Worm (Caenorhabditis elegans) whole organism, L1 larva: ENCODE measurements around the gene srx-85.

Source experiments
- C04F5.9 ChIP-seq: sonication (generic microtip); optimal IDR thresholded peaks from 2 replicates; lab custom pipeline; 2016; ENCODE audit warnings: missing genetic modification characterization, missing compliant biosample characterization
- F16B12.6 ChIP-seq: fragments of 150-350 bp; optimal IDR thresholded peaks from 2 replicates; lab custom pipeline; 2014; ENCODE audit warnings: missing biosample characterization, missing genetic modification characterization
- Y116A8C.19 ChIP-seq: sonication (generic microtip); optimal IDR thresholded peaks from 2 replicates; lab custom pipeline; 2016; ENCODE audit warnings: missing compliant biosample characterization, missing genetic modification characterization, borderline replicate concordance
- aha-1 ChIP-seq: fragments of 150-350 bp; optimal IDR thresholded peaks from 2 replicates; lab custom pipeline; 2014; ENCODE audit warnings: missing biosample characterization, missing genetic modification characterization
- alr-1 ChIP-seq: fragments of 200-800 bp; sonication (Bioruptor generic); optimal IDR thresholded peaks from 2 replicates; lab custom pipeline; 2018; ENCODE audit warnings: borderline replicate concordance, mild to moderate bottlenecking, missing genetic modification characterization, missing compliant biosample characterization
- ama-1 ChIP-seq: fragments of 150-350 bp; optimal IDR thresholded peaks from 2 replicates; lab custom pipeline; 2014
- blmp-1 ChIP-seq: fragments of 150-350 bp; optimal IDR thresholded peaks from 2 replicates; lab custom pipeline; 2014; ENCODE audit warnings: missing biosample characterization, missing genetic modification characterization
- ceh-63 ChIP-seq: fragments of 200-800 bp; sonication (Bioruptor generic); optimal IDR thresholded peaks from 2 replicates; lab custom pipeline; 2018; ENCODE audit warnings: mild to moderate bottlenecking, missing genetic modification characterization, missing compliant biosample characterization
- ceh-82 ChIP-seq, 3 experiments: fragments of 150-350 bp in 1 of 3; sonication (generic microtip) in 2 of 3; optimal IDR thresholded peaks; 2 replicates each; lab custom pipeline; 2014 to 2017; ENCODE audit warnings: missing biosample characterization in 3 of 3, missing genetic modification characterization in 3 of 3
- ceh-90 ChIP-seq: sonication (generic microtip); optimal IDR thresholded peaks from 2 replicates; lab custom pipeline; 2016; ENCODE audit warnings: missing genetic modification characterization, missing compliant biosample characterization
- dsc-1 ChIP-seq: sonication (generic microtip); optimal IDR thresholded peaks from 2 replicates; lab custom pipeline; 2016; ENCODE audit warnings: mild to moderate bottlenecking, missing genetic modification characterization, missing compliant biosample characterization
- efl-1 ChIP-seq, 4 experiments: fragments of 150-350 bp; optimal IDR thresholded peaks in 3 of 4; peaks in 1 of 4; 1 replicate in 1 of 4; 2 replicates in 3 of 4; lab custom pipeline; 2014; ENCODE audit warnings: missing biosample characterization in 2 of 4, missing genetic modification characterization in 2 of 4, missing genetic modification reagents in 2 of 4
- egl-13 ChIP-seq: sonication (generic microtip); optimal IDR thresholded peaks from 2 replicates; lab custom pipeline; 2016; ENCODE audit warnings: missing genotype, missing genetic modification reagents, missing genetic modification characterization, missing compliant biosample characterization
- egl-27 ChIP-seq, 2 experiments: fragments of 150-350 bp in 1 of 2; sonication (generic microtip); optimal IDR thresholded peaks; 3 replicates each; lab custom pipeline; 2017 to 2018; ENCODE audit warnings: missing biosample characterization in 2 of 2, missing genetic modification characterization in 2 of 2, missing genetic modification reagents in 2 of 2
- elt-3 ChIP-seq, 6 experiments: fragments of 150-350 bp in 1 of 6; sonication (generic microtip); optimal IDR thresholded peaks; 2 replicates each; lab custom pipeline; 2017 to 2018; ENCODE audit warnings: missing biosample characterization in 6 of 6, missing genetic modification characterization in 6 of 6, inconsistent platforms in 1 of 6
- fkh-10 ChIP-seq: sonication (generic microtip); optimal IDR thresholded peaks from 2 replicates; lab custom pipeline; 2017; ENCODE audit warnings: missing biosample characterization, missing genetic modification reagents, missing genetic modification characterization
- fkh-4 ChIP-seq: sonication (generic microtip); optimal IDR thresholded peaks from 2 replicates; lab custom pipeline; 2016; ENCODE audit warnings: missing compliant biosample characterization, missing genetic modification characterization, borderline replicate concordance
- fos-1 ChIP-seq: fragments of 150-350 bp; optimal IDR thresholded peaks from 2 replicates; lab custom pipeline; 2014; ENCODE audit warnings: missing biosample characterization, missing genetic modification characterization
- hlh-17 ChIP-seq: fragments of 200-800 bp; sonication (Bioruptor generic); optimal IDR thresholded peaks from 2 replicates; lab custom pipeline; 2018; ENCODE audit warnings: missing genetic modification characterization, mild to moderate bottlenecking, missing compliant biosample characterization, moderate library complexity, borderline replicate concordance
- hpl-2 ChIP-seq: fragments of 150-350 bp; optimal IDR thresholded peaks from 2 replicates; lab custom pipeline; 2014; ENCODE audit warnings: missing biosample characterization, missing genetic modification reagents, missing genetic modification characterization
- isw-1 ChIP-seq: fragments of 200-800 bp; sonication (Bioruptor generic); IDR thresholded peaks from 2 replicates; pipeline ENCODE4 v1.3.6; 2022; ENCODE audit warnings: missing genetic modification characterization, missing compliant biosample characterization
- lin-13 ChIP-seq: fragments of 150-350 bp; optimal IDR thresholded peaks from 2 replicates; lab custom pipeline; 2014; ENCODE audit warnings: missing biosample characterization, missing genetic modification reagents, missing genetic modification characterization
- lin-14 ChIP-seq: fragments of 200-800 bp; sonication (Bioruptor generic); optimal IDR thresholded peaks from 2 replicates; lab custom pipeline; 2018; ENCODE audit warnings: mild to moderate bottlenecking, missing genetic modification characterization, moderate library complexity, missing compliant biosample characterization
- lin-35 ChIP-seq, 2 experiments: fragments of 150-350 bp; optimal IDR thresholded peaks; 2 replicates each; lab custom pipeline; 2014; ENCODE audit warnings: missing biosample characterization in 2 of 2, missing genetic modification characterization in 2 of 2, missing genetic modification reagents in 2 of 2
- lir-3 ChIP-seq: sonication (generic microtip); optimal IDR thresholded peaks from 2 replicates; lab custom pipeline; 2016; ENCODE audit warnings: mild to moderate bottlenecking, missing genetic modification characterization, moderate library complexity, missing compliant biosample characterization; ENCODE audit not compliant: poor library complexity
- lsy-2 ChIP-seq, 2 experiments: fragments of 150-350 bp; optimal IDR thresholded peaks; 2 replicates each; lab custom pipeline; 2014; ENCODE audit warnings: missing biosample characterization in 2 of 2, missing genetic modification characterization in 2 of 2
- mep-1 ChIP-seq: fragments of 150-350 bp; optimal IDR thresholded peaks from 2 replicates; lab custom pipeline; 2014; ENCODE audit warnings: missing biosample characterization, missing genetic modification characterization
- nhr-12 ChIP-seq: sonication (generic microtip); optimal IDR thresholded peaks from 2 replicates; lab custom pipeline; 2017; ENCODE audit warnings: missing biosample characterization, missing genetic modification characterization
- nhr-19 ChIP-seq: fragments of 200-800 bp; sonication (Bioruptor generic); conservative IDR thresholded peaks from 2 replicates; pipeline ENCODE4 v1.3.6; 2022; ENCODE audit warnings: missing genetic modification characterization, missing compliant biosample characterization
- nhr-20 ChIP-seq: sonication (generic microtip); optimal IDR thresholded peaks from 2 replicates; lab custom pipeline; 2016; ENCODE audit warnings: mild to moderate bottlenecking, missing genetic modification characterization, missing compliant biosample characterization
- nhr-237 ChIP-seq: fragments of 150-350 bp; optimal IDR thresholded peaks from 2 replicates; lab custom pipeline; 2014; ENCODE audit warnings: missing biosample characterization, missing genetic modification characterization
- nhr-47 ChIP-seq: sonication (generic microtip); optimal IDR thresholded peaks from 2 replicates; lab custom pipeline; 2016; ENCODE audit warnings: mild to moderate bottlenecking, missing genetic modification characterization, moderate library complexity, missing compliant biosample characterization
- nhr-71 ChIP-seq: sonication (generic microtip); optimal IDR thresholded peaks from 2 replicates; lab custom pipeline; 2016; ENCODE audit warnings: mild to moderate bottlenecking, missing genetic modification characterization, moderate library complexity, missing compliant biosample characterization
- nhr-77 ChIP-seq: fragments of 150-350 bp; optimal IDR thresholded peaks from 2 replicates; lab custom pipeline; 2014; ENCODE audit warnings: missing biosample characterization, missing genetic modification characterization
- pqm-1 ChIP-seq: sonication (generic microtip); optimal IDR thresholded peaks from 3 replicates; lab custom pipeline; 2017; ENCODE audit warnings: missing biosample characterization, missing genetic modification characterization
- sox-4 ChIP-seq: sonication (generic microtip); optimal IDR thresholded peaks from 2 replicates; lab custom pipeline; 2016; ENCODE audit warnings: missing genetic modification characterization, missing compliant biosample characterization
- sup-37 ChIP-seq: fragments of 200-800 bp; sonication (Bioruptor generic); optimal IDR thresholded peaks from 2 replicates; lab custom pipeline; 2018; ENCODE audit warnings: mild to moderate bottlenecking, missing genetic modification characterization, missing compliant biosample characterization
- tbx-2 ChIP-seq: sonication (generic microtip); optimal IDR thresholded peaks from 2 replicates; lab custom pipeline; 2016; ENCODE audit warnings: missing genetic modification characterization, missing compliant biosample characterization
- tlp-1 ChIP-seq: fragments of 150-350 bp; optimal IDR thresholded peaks from 2 replicates; lab custom pipeline; 2014; ENCODE audit warnings: missing biosample characterization, missing genetic modification characterization
- unc-30 ChIP-seq: sonication (generic microtip); optimal IDR thresholded peaks from 2 replicates; lab custom pipeline; 2017; ENCODE audit warnings: missing biosample characterization, missing genetic modification characterization
- unc-62 ChIP-seq: fragments of 150-350 bp; optimal IDR thresholded peaks from 2 replicates; lab custom pipeline; 2014; ENCODE audit warnings: missing biosample characterization, missing genetic modification reagents, missing genetic modification characterization
- unc-86 ChIP-seq: sonication (generic microtip); optimal IDR thresholded peaks from 2 replicates; lab custom pipeline; 2016; ENCODE audit warnings: missing genetic modification characterization, missing compliant biosample characterization
- vab-15 ChIP-seq: sonication (generic microtip); optimal IDR thresholded peaks from 2 replicates; lab custom pipeline; 2017; ENCODE audit warnings: missing genotype, mild to moderate bottlenecking, missing genetic modification characterization, missing compliant biosample characterization
- xbp-1 ChIP-seq: sonication (generic microtip); optimal IDR thresholded peaks from 2 replicates; lab custom pipeline; 2016; ENCODE audit warnings: missing genetic modification characterization, missing compliant biosample characterization
- zag-1 ChIP-seq: fragments of 150-350 bp; optimal IDR thresholded peaks from 2 replicates; lab custom pipeline; 2014; ENCODE audit warnings: missing biosample characterization, missing genetic modification characterization
- zip-4 ChIP-seq: fragments of 200-800 bp; sonication (Bioruptor generic); optimal IDR thresholded peaks from 2 replicates; lab custom pipeline; 2018; ENCODE audit warnings: mild to moderate bottlenecking, missing genetic modification characterization, moderate library complexity, missing compliant biosample characterization
- ztf-11 ChIP-seq, 2 experiments: sonication (generic microtip); optimal IDR thresholded peaks; 2 replicates each; lab custom pipeline; 2016 to 2017; ENCODE audit warnings: missing genetic modification characterization in 2 of 2, missing biosample characterization in 1 of 2, missing compliant biosample characterization in 1 of 2
- ztf-4 ChIP-seq: fragments of 150-350 bp; optimal IDR thresholded peaks from 2 replicates; lab custom pipeline; 2014; ENCODE audit warnings: missing biosample characterization, missing genetic modification characterization

Gene srx-85

DNA sequence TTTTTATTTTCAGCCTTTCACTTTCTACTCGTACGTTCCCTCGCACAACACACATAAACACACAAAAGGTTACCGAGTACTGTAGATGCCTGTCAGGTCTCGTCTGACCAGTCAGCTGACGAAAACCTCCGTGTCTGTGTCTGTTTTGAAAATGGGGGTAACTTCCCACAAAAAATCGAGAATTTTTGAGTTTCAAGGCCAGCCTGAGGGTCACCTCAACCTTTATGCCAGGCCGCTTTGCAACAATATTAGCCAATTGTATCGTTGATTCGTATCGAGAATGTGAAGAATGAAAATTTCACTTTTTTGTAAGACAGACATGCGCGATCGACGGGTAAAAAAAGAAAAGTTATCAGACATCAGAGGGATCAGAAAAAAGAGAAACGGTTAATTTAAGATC is 21.4 kb upstream of the srx-85 start (continued):
- TF ChIP-seq lir-3 (tag; lab: Kevin White, UChicago), result no peak
- TF ChIP-seq fkh-10 (GFP tag; lab: Kevin White, UChicago), result no peak
- peak; percentile 55 for TF ChIP-seq lin-13 (GFP tag; lab: Kevin White, UChicago)
- peak; percentile 56 to 84 for TF ChIP-seq lsy-2 (tag; optimal IDR thresholded peaks at IDR 0.05; lab: Kevin White, UChicago)
- TF ChIP-seq nhr-237 (tag; lab: Kevin White, UChicago), result no peak
- peak; percentile 35 for TF ChIP-seq tbx-2 (tag; lab: Kevin White, UChicago)
- TF ChIP-seq ztf-4, result no peak
- peak in 1 of 3 experiments; percentile 23 for TF ChIP-seq ceh-82 (tag; optimal IDR thresholded peaks at IDR 0.05; lab: Kevin White, UChicago)
- TF ChIP-seq elt-3 (tag; optimal IDR thresholded peaks at IDR 0.05; lab: Kevin White, UChicago), result peak in 5 of 6 experiments; percentile 58 to 92 (median 89)
- no peak for TF ChIP-seq aha-1 (tag; lab: Kevin White, UChicago)
- TF ChIP-seq lin-14 (GFP tag; lab: Kevin White, UChicago), result peak; percentile 94
- TF ChIP-seq blmp-1 (tag; lab: Kevin White, UChicago), result peak; percentile 99
- peak; percentile 8 for TF ChIP-seq xbp-1
- no peak for TF ChIP-seq sox-4 (tag; lab: Kevin White, UChicago)
- no peak for TF ChIP-seq tlp-1
- TF ChIP-seq Y116A8C.19 (tag; lab: Kevin White, UChicago), result no peak
- peak; percentile 85 for TF ChIP-seq mep-1
- peak; percentile 82 for TF ChIP-seq nhr-71 (tag; lab: Kevin White, UChicago)
- no peak for TF ChIP-seq ama-1 (lab: Kevin White, UChicago)
- peak; percentile 90 for TF ChIP-seq nhr-20
- TF ChIP-seq efl-1 (optimal IDR thresholded peaks at IDR 0.05; lab: Kevin White, UChicago), result peak; percentile 20 to 39
- TF ChIP-seq efl-1 (GFP tag; optimal IDR thresholded peaks at IDR 0.05 in 1 of 2; lab: Kevin White, UChicago), result peak in 1 of 2 experiments; percentile 6
- no peak for TF ChIP-seq unc-86 (tag; lab: Kevin White, UChicago)
- peak; percentile 41; the same call in 1 of the 2 replicates for TF ChIP-seq nhr-19 (GFP tag; lab: Robert Waterston, UW)
- TF ChIP-seq lin-35 (GFP tag; optimal IDR thresholded peaks at IDR 0.05; lab: Kevin White, UChicago), result peak in 1 of 2 experiments; percentile 72
- peak in 1 of 2 experiments; percentile 12 for TF ChIP-seq egl-27 (tag; optimal IDR thresholded peaks at IDR 0.05; lab: Kevin White, UChicago)

ce11 chrV:11531831-11532534 is 20.5 kb upstream of the srx-85 start:
- peak; percentile 80 to 84 for TF ChIP-seq egl-27 (tag; optimal IDR thresholded peaks at IDR 0.05; lab: Kevin White, UChicago)
- TF ChIP-seq ztf-11 (tag; optimal IDR thresholded peaks at IDR 0.05; lab: Kevin White, UChicago), result peak in 1 of 2 experiments; percentile 13
- TF ChIP-seq fos-1 (tag; lab: Kevin White, UChicago), result peak; percentile 82
- no peak for TF ChIP-seq F16B12.6 (tag; lab: Kevin White, UChicago)
- TF ChIP-seq ama-1 (lab: Kevin White, UChicago), result no peak
- peak; percentile 20 for TF ChIP-seq hpl-2
- peak; percentile 92 for TF ChIP-seq blmp-1 (tag; lab: Kevin White, UChicago)
- no peak for TF ChIP-seq zip-4 (GFP tag; lab: Kevin White, UChicago)
- peak; percentile 97 for TF ChIP-seq nhr-71 (tag; lab: Kevin White, UChicago)
- TF ChIP-seq vab-15, result peak; percentile 52
- no peak for TF ChIP-seq hlh-17 (GFP tag; lab: Kevin White, UChicago)
- TF ChIP-seq isw-1 (GFP tag; lab: Robert Waterston, UW), result no peak; the same call in 1 of the 2 replicates
- peak; percentile 2 for TF ChIP-seq C04F5.9 (tag; lab: Kevin White, UChicago)
- TF ChIP-seq zag-1 (tag; lab: Kevin White, UChicago), result no peak
- peak; percentile 75 for TF ChIP-seq lin-13 (GFP tag; lab: Kevin White, UChicago)
- no peak for TF ChIP-seq aha-1 (tag; lab: Kevin White, UChicago)
- no peak for TF ChIP-seq alr-1 (tag; lab: Kevin White, UChicago)
- peak; percentile 76 for TF ChIP-seq nhr-47
- no peak for TF ChIP-seq unc-30 (tag; lab: Kevin White, UChicago)
- peak; percentile 56 to 57 for TF ChIP-seq efl-1 (optimal IDR thresholded peaks at IDR 0.05; lab: Kevin White, UChicago)
- TF ChIP-seq efl-1 (GFP tag; optimal IDR thresholded peaks at IDR 0.05 in 1 of 2; lab: Kevin White, UChicago), result peak; percentile 26 to 95
- no peak for TF ChIP-seq egl-13 (tag; lab: Kevin White, UChicago)
- peak; percentile 79 for TF ChIP-seq nhr-77 (tag; lab: Kevin White, UChicago)
- TF ChIP-seq pqm-1 (tag; lab: Kevin White, UChicago), result peak; percentile 30
- TF ChIP-seq sup-37, result peak; percentile 51
- TF ChIP-seq ceh-63 (GFP tag; lab: Kevin White, UChicago), result no peak
- no peak for TF ChIP-seq sox-4 (tag; lab: Kevin White, UChicago)
- TF ChIP-seq ceh-90 (tag; lab: Kevin White, UChicago), result no peak
- TF ChIP-seq nhr-12 (tag; lab: Kevin White, UChicago), result no peak
- peak; percentile 97 for TF ChIP-seq dsc-1 (tag; lab: Kevin White, UChicago)
- TF ChIP-seq xbp-1, result peak; percentile 66
- no peak for TF ChIP-seq unc-62 (GFP tag; lab: Kevin White, UChicago)
- peak; percentile 72 for TF ChIP-seq fkh-4 (tag; lab: Kevin White, UChicago)
